Worm (Caenorhabditis elegans) whole organism, L4/young adult: ENCODE results near the gene str-204.

ENCODE experiments used
- W03F9.2 ChIP-seq: fragments of 150-350 bp; optimal IDR thresholded peaks from 2 replicates; lab custom pipeline; 2014; ENCODE audit warnings: missing biosample characterization, missing genetic modification characterization
- dao-5 ChIP-seq: sonication (generic microtip); optimal IDR thresholded peaks from 2 replicates; lab custom pipeline; 2016; ENCODE audit warnings: missing genotype, missing genetic modification characterization, moderate library complexity, missing compliant biosample characterization
- him-1 ChIP-seq: sonication (generic microtip); optimal IDR thresholded peaks from 2 replicates; lab custom pipeline; 2016; ENCODE audit warnings: missing genotype, missing genetic modification reagents, missing genetic modification characterization, missing compliant biosample characterization

- TF ChIP-seq him-1 (no peak), W03F9.2 (tag; lab: Kevin White, UChicago) (no peak), dao-5 (no peak)
Observed at ce11 chrV:7145250-7145850, 14.1 kb upstream of the str-204 start, which contains the start of gene ugt-37.
